Worm (Caenorhabditis elegans) whole organism, L1 larva: ENCODE data around the gene C15C8.6.

Experiments used
- C16A3.4 ChIP-seq: fragments of 150-350 bp; optimal IDR thresholded peaks from 2 replicates; lab custom pipeline; 2014; ENCODE audit warnings: missing biosample characterization, missing genetic modification characterization
- C34B4.2 ChIP-seq: sonication (generic microtip); optimal IDR thresholded peaks from 2 replicates; lab custom pipeline; 2017; ENCODE audit warnings: mild to moderate bottlenecking, missing genetic modification characterization, missing compliant biosample characterization
- F16B12.6 ChIP-seq: fragments of 150-350 bp; optimal IDR thresholded peaks from 2 replicates; lab custom pipeline; 2014; ENCODE audit warnings: missing biosample characterization, missing genetic modification characterization
- aha-1 ChIP-seq: fragments of 150-350 bp; optimal IDR thresholded peaks from 2 replicates; lab custom pipeline; 2014; ENCODE audit warnings: missing biosample characterization, missing genetic modification characterization
- alr-1 ChIP-seq: fragments of 200-800 bp; sonication (Bioruptor generic); optimal IDR thresholded peaks from 2 replicates; lab custom pipeline; 2018; ENCODE audit warnings: borderline replicate concordance, mild to moderate bottlenecking, missing genetic modification characterization, missing compliant biosample characterization
- blmp-1 ChIP-seq: fragments of 150-350 bp; optimal IDR thresholded peaks from 2 replicates; lab custom pipeline; 2014; ENCODE audit warnings: missing biosample characterization, missing genetic modification characterization
- ceh-8 ChIP-seq: fragments of 200-800 bp; sonication (Bioruptor generic); optimal IDR thresholded peaks from 2 replicates; lab custom pipeline; 2018; ENCODE audit warnings: mild to moderate bottlenecking, missing genetic modification characterization, moderate library complexity, missing compliant biosample characterization
- ceh-88 ChIP-seq: fragments of 200-800 bp; sonication (Bioruptor generic); IDR thresholded peaks from 2 replicates; pipeline ENCODE4 v1.3.6; 2022; ENCODE audit warnings: missing genetic modification characterization, missing compliant biosample characterization
- ceh-90 ChIP-seq: sonication (generic microtip); optimal IDR thresholded peaks from 2 replicates; lab custom pipeline; 2016; ENCODE audit warnings: missing genetic modification characterization, missing compliant biosample characterization
- ces-1 ChIP-seq: fragments of 150-350 bp; optimal IDR thresholded peaks from 2 replicates; lab custom pipeline; 2014; ENCODE audit warnings: missing biosample characterization, missing genetic modification reagents, missing genetic modification characterization
- efl-1 ChIP-seq, 4 experiments: fragments of 150-350 bp; optimal IDR thresholded peaks in 3 of 4; peaks in 1 of 4; 1 replicate in 1 of 4; 2 replicates in 3 of 4; lab custom pipeline; 2014; ENCODE audit warnings: missing biosample characterization in 2 of 4, missing genetic modification characterization in 2 of 4, missing genetic modification reagents in 2 of 4
- egl-13 ChIP-seq: sonication (generic microtip); optimal IDR thresholded peaks from 2 replicates; lab custom pipeline; 2016; ENCODE audit warnings: missing genotype, missing genetic modification reagents, missing genetic modification characterization, missing compliant biosample characterization
- egl-27 ChIP-seq, 2 experiments: fragments of 150-350 bp in 1 of 2; sonication (generic microtip); optimal IDR thresholded peaks; 3 replicates each; lab custom pipeline; 2017 to 2018; ENCODE audit warnings: missing biosample characterization in 2 of 2, missing genetic modification characterization in 2 of 2, missing genetic modification reagents in 2 of 2
- elt-2 ChIP-seq: sonication (generic microtip); optimal IDR thresholded peaks from 2 replicates; lab custom pipeline; 2016; ENCODE audit warnings: missing genetic modification characterization, mild to moderate bottlenecking, inconsistent platforms, missing compliant biosample characterization, missing genetic modification reagents
- ets-5 ChIP-seq: fragments of 200-800 bp; sonication (Bioruptor generic); IDR thresholded peaks from 2 replicates; pipeline ENCODE4 v1.3.6; 2022; ENCODE audit warnings: missing genetic modification characterization, missing compliant biosample characterization
- hlh-4 ChIP-seq: sonication (generic microtip); optimal IDR thresholded peaks from 2 replicates; lab custom pipeline; 2016; ENCODE audit warnings: mild to moderate bottlenecking, missing genetic modification characterization, missing compliant biosample characterization
- isw-1 ChIP-seq: fragments of 200-800 bp; sonication (Bioruptor generic); IDR thresholded peaks from 2 replicates; pipeline ENCODE4 v1.3.6; 2022; ENCODE audit warnings: missing genetic modification characterization, missing compliant biosample characterization
- lin-13 ChIP-seq: fragments of 150-350 bp; optimal IDR thresholded peaks from 2 replicates; lab custom pipeline; 2014; ENCODE audit warnings: missing biosample characterization, missing genetic modification reagents, missing genetic modification characterization
- lin-14 ChIP-seq: fragments of 200-800 bp; sonication (Bioruptor generic); optimal IDR thresholded peaks from 2 replicates; lab custom pipeline; 2018; ENCODE audit warnings: mild to moderate bottlenecking, missing genetic modification characterization, moderate library complexity, missing compliant biosample characterization
- lin-35 ChIP-seq, 2 experiments: fragments of 150-350 bp; optimal IDR thresholded peaks; 2 replicates each; lab custom pipeline; 2014; ENCODE audit warnings: missing biosample characterization in 2 of 2, missing genetic modification characterization in 2 of 2, missing genetic modification reagents in 2 of 2
- lir-3 ChIP-seq: sonication (generic microtip); optimal IDR thresholded peaks from 2 replicates; lab custom pipeline; 2016; ENCODE audit warnings: mild to moderate bottlenecking, missing genetic modification characterization, moderate library complexity, missing compliant biosample characterization; ENCODE audit not compliant: poor library complexity
- mab-9 ChIP-seq: fragments of 200-800 bp; sonication (Bioruptor generic); IDR thresholded peaks from 2 replicates; pipeline ENCODE4 v1.3.6; 2022; ENCODE audit warnings: missing genetic modification reagents, missing genetic modification characterization, missing compliant biosample characterization
- mdl-1 ChIP-seq, 2 experiments: fragments of 150-350 bp; optimal IDR thresholded peaks; 2 replicates each; lab custom pipeline; 2014 to 2017; ENCODE audit warnings: missing biosample characterization in 2 of 2, missing genetic modification characterization in 2 of 2, inconsistent platforms in 1 of 2
- mep-1 ChIP-seq: fragments of 150-350 bp; optimal IDR thresholded peaks from 2 replicates; lab custom pipeline; 2014; ENCODE audit warnings: missing biosample characterization, missing genetic modification characterization
- nhr-19 ChIP-seq: fragments of 200-800 bp; sonication (Bioruptor generic); conservative IDR thresholded peaks from 2 replicates; pipeline ENCODE4 v1.3.6; 2022; ENCODE audit warnings: missing genetic modification characterization, missing compliant biosample characterization
- nhr-76 ChIP-seq: sonication (generic microtip); optimal IDR thresholded peaks from 2 replicates; lab custom pipeline; 2017; ENCODE audit warnings: missing biosample characterization, missing genetic modification characterization
- nhr-85 ChIP-seq: sonication (generic microtip); peaks from one replicate; lab custom pipeline; 2016; ENCODE audit warnings: missing genetic modification characterization, inconsistent platforms, missing compliant biosample characterization
- nhr-90 ChIP-seq: sonication (generic microtip); optimal IDR thresholded peaks from 2 replicates; lab custom pipeline; 2016; ENCODE audit warnings: mild to moderate bottlenecking, missing genetic modification characterization, missing compliant biosample characterization; ENCODE audit not compliant: poor library complexity
- snpc-4 ChIP-seq: fragments of 150-350 bp; optimal IDR thresholded peaks from 2 replicates; lab custom pipeline; 2014; ENCODE audit warnings: missing biosample characterization, missing genetic modification characterization
- snu-23 ChIP-seq: sonication (generic microtip); optimal IDR thresholded peaks from 2 replicates; lab custom pipeline; 2016; ENCODE audit warnings: missing genetic modification characterization, missing compliant biosample characterization
- sox-4 ChIP-seq: sonication (generic microtip); optimal IDR thresholded peaks from 2 replicates; lab custom pipeline; 2016; ENCODE audit warnings: missing genetic modification characterization, missing compliant biosample characterization
- sptf-1 ChIP-seq: fragments of 150-350 bp; optimal IDR thresholded peaks from 2 replicates; lab custom pipeline; 2014; ENCODE audit warnings: missing biosample characterization, missing genetic modification characterization
- sup-37 ChIP-seq: fragments of 200-800 bp; sonication (Bioruptor generic); optimal IDR thresholded peaks from 2 replicates; lab custom pipeline; 2018; ENCODE audit warnings: mild to moderate bottlenecking, missing genetic modification characterization, missing compliant biosample characterization
- tlp-1 ChIP-seq: fragments of 150-350 bp; optimal IDR thresholded peaks from 2 replicates; lab custom pipeline; 2014; ENCODE audit warnings: missing biosample characterization, missing genetic modification characterization
- unc-130 ChIP-seq: fragments of 150-350 bp; optimal IDR thresholded peaks from 2 replicates; lab custom pipeline; 2017; ENCODE audit warnings: missing biosample characterization, missing genetic modification characterization, inconsistent platforms
- unc-30 ChIP-seq: sonication (generic microtip); optimal IDR thresholded peaks from 2 replicates; lab custom pipeline; 2017; ENCODE audit warnings: missing biosample characterization, missing genetic modification characterization
- unc-98 ChIP-seq: fragments of 200-800 bp; sonication (Bioruptor generic); IDR thresholded peaks from 2 replicates; pipeline ENCODE4 v1.3.6; 2022; ENCODE audit warnings: missing genetic modification characterization, missing compliant biosample characterization
- vab-15 ChIP-seq: sonication (generic microtip); optimal IDR thresholded peaks from 2 replicates; lab custom pipeline; 2017; ENCODE audit warnings: missing genotype, mild to moderate bottlenecking, missing genetic modification characterization, missing compliant biosample characterization
- xbp-1 ChIP-seq: sonication (generic microtip); optimal IDR thresholded peaks from 2 replicates; lab custom pipeline; 2016; ENCODE audit warnings: missing genetic modification characterization, missing compliant biosample characterization
- zip-4 ChIP-seq: fragments of 200-800 bp; sonication (Bioruptor generic); optimal IDR thresholded peaks from 2 replicates; lab custom pipeline; 2018; ENCODE audit warnings: mild to moderate bottlenecking, missing genetic modification characterization, moderate library complexity, missing compliant biosample characterization
- ztf-11 ChIP-seq, 2 experiments: sonication (generic microtip); optimal IDR thresholded peaks; 2 replicates each; lab custom pipeline; 2016 to 2017; ENCODE audit warnings: missing genetic modification characterization in 2 of 2, missing biosample characterization in 1 of 2, missing compliant biosample characterization in 1 of 2

Gene C15C8.6

ce11 chrV:12725893-12726292, 25.5 kb downstream of the C15C8.6 start, which contains the start of gene R11D1.12:
Gene R11D1.12 (minus strand): TSS chrV:12725993.
- TF ChIP-seq mab-9 (GFP tag; lab: Robert Waterston, UW) = no peak
- no peak for TF ChIP-seq egl-13 (tag; lab: Kevin White, UChicago)
- TF ChIP-seq ceh-90 (tag; lab: Kevin White, UChicago) = no peak
- TF ChIP-seq sup-37 (GFP tag; lab: Kevin White, UChicago) = no peak
- no peak for TF ChIP-seq snu-23 (GFP tag; lab: Kevin White, UChicago)
- no peak for TF ChIP-seq efl-1 (optimal IDR thresholded peaks at IDR 0.05; lab: Kevin White, UChicago)
- TF ChIP-seq efl-1 (GFP tag; optimal IDR thresholded peaks at IDR 0.05 in 1 of 2; lab: Kevin White, UChicago) = no peak
- TF ChIP-seq C34B4.2 (tag; lab: Kevin White, UChicago) = no peak
- no peak for TF ChIP-seq lin-14 (GFP tag; lab: Kevin White, UChicago)
- no peak for TF ChIP-seq xbp-1 (tag; lab: Kevin White, UChicago)
- no peak for TF ChIP-seq ces-1
- no peak for TF ChIP-seq alr-1 (tag; lab: Kevin White, UChicago)
- no peak for TF ChIP-seq lin-35 (GFP tag; optimal IDR thresholded peaks at IDR 0.05; lab: Kevin White, UChicago)
- no peak for TF ChIP-seq lir-3 (tag; lab: Kevin White, UChicago)

DNA sequence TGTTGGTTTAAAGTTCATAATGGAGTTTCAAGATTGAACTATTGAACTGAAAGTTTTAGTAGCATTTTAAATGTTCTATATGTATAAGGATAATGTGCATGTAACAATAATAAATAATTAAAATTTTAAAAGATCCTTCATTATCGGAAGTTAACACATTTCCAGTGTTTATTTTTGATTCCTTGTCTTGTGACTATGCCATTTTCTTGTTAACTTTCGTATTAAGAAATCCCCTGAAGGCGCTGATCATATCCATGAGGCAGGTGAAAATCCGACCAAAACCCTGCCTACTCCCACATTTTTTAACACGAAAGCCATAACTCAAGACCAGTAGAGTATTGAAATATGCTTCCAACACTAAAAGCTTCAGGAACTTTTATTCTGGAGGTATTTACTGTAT, 31.6 kb downstream of the C15C8.6 start, which contains the start of gene R11D1.7:
Gene R11D1.7 (plus strand): TSS at position 301 of the 400 bp plus-strand sequence.
- TF ChIP-seq hlh-4 (tag; lab: Kevin White, UChicago) = peak; percentile 68
- no peak for TF ChIP-seq isw-1

- TF ChIP-seq ceh-8 (no peak), blmp-1 (tag; lab: Kevin White, UChicago) (no peak), tlp-1 (tag; lab: Kevin White, UChicago) (no peak), sox-4 (tag; lab: Kevin White, UChicago) (no peak), ztf-11 (tag; optimal IDR thresholded peaks at IDR 0.05; lab: Kevin White, UChicago) (no peak), mdl-1 (tag; optimal IDR thresholded peaks at IDR 0.05; lab: Kevin White, UChicago) (no peak), nhr-19 (no peak), snpc-4 (tag; lab: Kevin White, UChicago) (no peak), egl-27 (tag; optimal IDR thresholded peaks at IDR 0.05; lab: Kevin White, UChicago) (no peak), lin-14 (GFP tag; lab: Kevin White, UChicago) (no peak), nhr-76 (tag; lab: Kevin White, UChicago) (no peak), F16B12.6 (no peak), nhr-90 (tag; lab: Kevin White, UChicago) (no peak), sup-37 (GFP tag; lab: Kevin White, UChicago) (no peak), mep-1 (tag; lab: Kevin White, UChicago) (no peak), vab-15 (no peak), elt-2 (tag; lab: Kevin White, UChicago) (no peak), ceh-88 (GFP tag; lab: Robert Waterston, UW) (no peak), lin-13 (GFP tag; lab: Kevin White, UChicago) (no peak)
Measured at ce11 chrV:12718622-12719021, 32.7 kb downstream of the C15C8.6 start, which contains the start of gene str-181. Gene str-181 (minus strand): TSS chrV:12718722.

- TF ChIP-seq aha-1 (no peak), ets-5 (GFP tag; lab: Robert Waterston, UW) (no peak), unc-130 (tag; lab: Kevin White, UChicago) (no peak), nhr-85 (tag; lab: Kevin White, UChicago) (no peak), mep-1 (tag; lab: Kevin White, UChicago) (no peak), lir-3 (tag; lab: Kevin White, UChicago) (no peak), lin-35 (GFP tag; optimal IDR thresholded peaks at IDR 0.05; lab: Kevin White, UChicago) (no peak), mdl-1 (tag; optimal IDR thresholded peaks at IDR 0.05; lab: Kevin White, UChicago) (no peak), zip-4 (GFP tag; lab: Kevin White, UChicago) (no peak), sptf-1 (tag; lab: Kevin White, UChicago) (no peak), C16A3.4 (tag; lab: Kevin White, UChicago) (no peak), unc-30 (tag; lab: Kevin White, UChicago) (no peak), unc-98 (GFP tag; lab: Robert Waterston, UW) (no peak), egl-27 (tag; optimal IDR thresholded peaks at IDR 0.05; lab: Kevin White, UChicago) (no peak), snpc-4 (tag; lab: Kevin White, UChicago) (no peak)
Measured at ce11 chrV:12716447-12716846, 34.9 kb downstream of the C15C8.6 start, which contains the start of gene str-178. Gene str-178 (minus strand): TSS chrV:12716547.
